Worm (Caenorhabditis elegans): ENCODE data around the gene clec-52.

clec-52 gene

DNA sequence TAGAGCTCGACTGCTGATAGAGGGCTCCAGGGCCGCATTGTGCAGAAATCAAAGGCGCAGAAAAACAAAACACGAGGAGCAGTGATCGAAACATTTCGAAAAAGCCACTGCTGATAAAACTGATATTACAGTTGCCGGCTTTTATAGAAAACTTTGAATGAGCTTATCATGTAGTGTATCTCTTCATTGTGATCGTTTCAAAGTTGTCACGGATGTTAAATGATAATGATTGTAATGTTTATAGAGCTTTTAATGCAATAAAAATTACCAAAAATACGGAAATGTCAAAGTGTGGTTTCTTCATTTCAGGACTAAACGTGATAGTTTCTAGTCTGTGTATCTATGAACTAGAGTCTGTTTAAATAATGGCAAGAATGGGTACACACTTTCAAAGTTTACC is at the start of gene clec-52:
TSS of gene clec-52 (minus strand) at position 101 of the 400 bp plus-strand sequence.
- no peak for TF ChIP-seq W03F9.2 (tag; optimal IDR thresholded peaks at IDR 0.05)
- no peak for TF ChIP-seq him-1 (tag; optimal IDR thresholded peaks at IDR 0.05)
- TF ChIP-seq dao-5 (tag; optimal IDR thresholded peaks at IDR 0.05), result no peak

DNA sequence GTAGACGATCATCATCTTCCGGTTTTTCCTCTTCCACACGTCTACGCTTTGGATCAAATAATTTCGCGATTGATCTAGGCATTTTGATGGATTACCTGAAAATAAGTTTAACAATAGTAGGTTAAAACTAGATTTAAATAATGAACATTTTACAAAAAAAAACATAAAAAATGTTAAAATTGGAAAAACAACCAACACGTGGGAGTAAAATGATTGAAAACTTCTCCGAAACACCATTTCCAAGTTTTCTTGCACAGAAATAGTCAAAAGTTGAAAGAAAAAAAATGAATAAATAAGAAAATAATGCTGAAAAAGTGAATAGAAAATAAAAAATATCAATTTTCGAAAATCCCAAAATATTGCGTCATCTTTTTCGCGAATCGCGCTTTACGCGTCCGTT is 43.2 kb upstream of the clec-52 start, which contains the start of gene C07G1.7:
TSS of gene C07G1.7 (minus strand) at position 101 of the 400 bp plus-strand sequence.
- TF ChIP-seq W03F9.2 (tag; optimal IDR thresholded peaks at IDR 0.05) (no peak), dao-5 (tag; optimal IDR thresholded peaks at IDR 0.05) (no peak), him-1 (tag; optimal IDR thresholded peaks at IDR 0.05) (no peak)

DNA sequence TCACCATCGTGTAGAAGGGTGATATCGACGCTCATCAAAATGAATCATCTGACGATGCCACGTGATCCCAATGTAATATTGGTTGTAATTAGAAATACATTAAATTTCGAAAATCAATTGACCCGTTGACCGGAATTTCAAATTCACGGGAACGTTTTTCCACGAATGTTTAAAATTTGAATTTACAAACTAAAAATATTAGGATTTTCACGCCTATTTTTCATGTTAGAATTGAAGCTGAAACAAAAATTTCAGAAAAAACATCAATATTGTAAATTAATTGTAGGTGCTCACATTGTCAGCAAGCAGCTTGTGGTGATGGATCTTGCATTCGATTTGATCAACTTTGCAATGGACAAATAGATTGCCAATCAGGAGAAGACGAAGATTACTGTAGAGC is 41.7 kb upstream of the clec-52 start, which contains the start of gene C07G1.6:
TSS of gene C07G1.6 (minus strand) at position 101 of the 400 bp plus-strand sequence.
- no peak for TF ChIP-seq dao-5 (tag; optimal IDR thresholded peaks at IDR 0.05)
- no peak for TF ChIP-seq W03F9.2 (tag; optimal IDR thresholded peaks at IDR 0.05)
- TF ChIP-seq him-1 (tag; optimal IDR thresholded peaks at IDR 0.05), result no peak

DNA sequence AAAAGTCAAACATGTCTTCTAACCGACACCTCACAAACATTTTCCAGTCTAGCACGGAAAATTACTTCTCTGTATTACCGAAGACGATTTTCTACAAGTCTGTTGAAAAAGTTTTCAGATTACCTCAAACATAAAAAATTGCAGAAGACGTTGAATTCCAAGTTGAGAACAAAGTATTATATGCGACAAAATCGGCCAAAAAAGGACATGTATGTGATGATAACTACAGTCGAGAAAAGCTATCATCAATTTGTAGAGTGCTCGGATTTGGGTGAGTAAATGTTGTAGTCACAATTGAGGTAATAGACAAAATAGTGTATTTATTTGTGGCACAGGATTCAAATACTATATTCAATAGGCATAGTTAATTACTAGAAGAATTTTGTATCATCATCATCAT is 40.3 kb upstream of the clec-52 start:
- TF ChIP-seq him-1 (tag; optimal IDR thresholded peaks at IDR 0.05) (no peak), dao-5 (tag; optimal IDR thresholded peaks at IDR 0.05) (no peak), W03F9.2 (tag; optimal IDR thresholded peaks at IDR 0.05) (no peak)

DNA sequence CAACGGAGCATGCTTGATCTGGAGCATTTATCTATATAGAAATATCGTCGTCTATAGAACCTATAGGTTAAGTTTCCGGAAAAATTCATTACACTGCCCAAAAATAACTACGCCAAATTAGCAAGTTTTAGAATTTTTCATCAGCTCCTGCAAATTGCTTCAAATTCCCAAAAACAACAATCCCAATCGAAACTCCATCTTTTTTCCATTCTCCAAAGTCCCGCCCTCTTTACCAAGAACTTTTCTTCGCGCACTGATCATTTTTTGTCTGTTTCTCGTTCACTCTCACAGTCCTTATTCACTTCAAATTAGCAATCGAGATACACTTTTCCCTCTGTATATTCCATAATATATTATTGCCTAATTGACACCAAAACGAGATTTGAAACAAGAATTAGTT is 37.8 kb upstream of the clec-52 start, which contains the start of gene svh-1:
TSS of gene svh-1 (plus strand) at position 301 of the 400 bp plus-strand sequence.
- TF ChIP-seq W03F9.2 (tag; optimal IDR thresholded peaks at IDR 0.05) (no peak), him-1 (tag; optimal IDR thresholded peaks at IDR 0.05) (no peak), dao-5 (tag; optimal IDR thresholded peaks at IDR 0.05) (no peak)

DNA sequence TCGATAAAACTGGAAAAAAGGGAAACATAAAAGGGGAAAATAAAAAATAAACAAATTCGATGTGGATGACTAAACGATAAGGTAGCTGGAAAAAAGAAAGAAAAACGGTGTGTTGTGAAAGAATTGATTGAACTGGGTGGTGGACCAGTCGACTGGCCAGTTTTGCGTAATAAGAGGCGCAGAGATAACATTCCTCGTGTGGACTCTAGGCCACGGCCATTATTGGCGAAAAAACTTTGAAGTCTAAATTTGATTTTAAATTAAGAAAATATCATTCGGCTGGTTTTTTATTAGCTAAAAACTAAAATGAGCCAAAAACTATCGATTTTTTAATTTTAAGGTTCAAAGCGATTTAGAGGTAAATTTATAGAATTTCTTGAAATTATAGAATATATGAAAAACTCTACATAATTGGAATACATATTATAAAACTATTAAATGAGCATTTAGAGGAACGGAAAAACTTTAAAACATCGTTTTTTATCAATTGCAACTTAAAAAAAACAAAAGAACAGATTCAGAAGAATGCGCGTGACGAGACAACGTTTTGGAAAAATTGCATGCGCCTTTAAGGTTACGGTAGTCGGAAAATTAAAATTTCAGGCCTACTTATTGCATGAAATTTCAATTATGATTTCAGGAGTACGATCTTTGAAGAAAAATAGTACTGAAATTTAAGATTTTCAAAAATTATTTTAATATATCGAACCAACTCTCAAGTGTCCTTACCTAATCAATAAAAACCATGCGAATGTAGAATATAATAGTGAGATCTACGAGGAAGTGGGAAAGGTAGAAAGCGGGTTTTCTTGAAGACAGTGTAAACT is 36.9 kb upstream of the clec-52 start, which contains the start of gene hgrs-1:
TSS of gene hgrs-1 (minus strand) at position 777 of the 827 bp plus-strand sequence.
- no peak for TF ChIP-seq dao-5 (tag; optimal IDR thresholded peaks at IDR 0.05)
- no peak for TF ChIP-seq W03F9.2 (tag; optimal IDR thresholded peaks at IDR 0.05)
- TF ChIP-seq him-1 (tag; optimal IDR thresholded peaks at IDR 0.05), result no peak

DNA sequence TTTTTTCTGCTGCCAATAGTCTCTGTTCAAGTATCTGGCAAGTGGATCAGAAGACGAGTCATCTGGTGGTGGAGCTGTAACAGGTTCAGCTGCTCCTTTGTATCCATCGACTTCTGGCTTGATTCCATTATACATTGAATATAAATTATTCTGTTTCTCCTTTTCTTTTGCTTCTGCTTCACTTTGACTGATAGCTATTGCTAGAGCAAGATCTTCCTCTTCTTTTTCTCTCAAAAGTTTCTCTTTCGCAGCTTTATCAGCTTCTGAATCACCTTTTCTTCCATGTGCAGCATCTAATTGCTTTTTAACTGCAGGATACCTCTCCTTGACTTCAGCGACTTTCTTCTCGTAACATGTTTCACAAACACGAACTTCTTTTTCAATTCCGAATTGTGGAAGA is 35.0 kb upstream of the clec-52 start:
- TF ChIP-seq dao-5 (tag; optimal IDR thresholded peaks at IDR 0.05) (no peak), W03F9.2 (tag; optimal IDR thresholded peaks at IDR 0.05) (no peak), him-1 (tag; optimal IDR thresholded peaks at IDR 0.05) (no peak)

DNA sequence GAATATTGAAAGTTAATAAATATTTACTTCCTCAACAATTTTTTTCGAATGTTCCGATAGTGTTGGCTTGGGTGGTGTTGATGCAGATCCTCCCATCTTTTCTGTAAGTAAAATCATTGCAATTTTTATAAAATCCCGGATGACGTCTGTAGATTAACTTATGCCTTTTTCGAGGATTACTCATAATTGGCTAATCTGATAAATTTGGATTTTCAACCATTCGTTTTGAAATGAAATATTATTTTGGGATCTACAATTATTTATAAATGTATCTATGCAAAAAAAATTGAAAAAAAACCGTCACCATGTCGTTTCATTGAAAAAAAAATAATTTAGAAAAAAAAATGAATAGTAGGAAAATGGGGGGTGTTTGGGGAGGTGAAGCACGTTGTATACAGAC is 32.6 kb upstream of the clec-52 start, which contains the start of gene glrx-22:
TSS of gene glrx-22 (minus strand) at position 101 of the 400 bp plus-strand sequence.
- no peak for TF ChIP-seq W03F9.2 (tag; optimal IDR thresholded peaks at IDR 0.05)
- no peak for TF ChIP-seq him-1 (tag; optimal IDR thresholded peaks at IDR 0.05)

DNA sequence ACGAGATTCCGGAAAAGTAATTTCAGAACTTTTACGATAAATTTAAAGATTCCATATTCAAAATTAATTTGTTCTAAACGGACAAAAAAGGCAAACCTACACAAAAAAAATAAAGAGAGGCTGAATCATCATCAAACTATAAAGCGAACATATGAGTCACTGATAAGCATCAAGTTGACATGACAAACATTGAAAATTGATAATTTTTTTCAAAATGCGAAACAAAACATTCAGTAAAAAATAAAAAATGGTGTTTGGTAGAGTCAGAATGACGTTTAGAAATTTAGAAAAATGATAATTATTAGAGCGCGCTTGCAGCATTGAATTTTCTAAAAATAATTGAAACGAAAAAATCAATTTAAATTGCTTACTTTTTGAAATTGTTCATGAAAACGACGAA is 31.3 kb upstream of the clec-52 start:
- no peak for TF ChIP-seq him-1 (tag; optimal IDR thresholded peaks at IDR 0.05)
- TF ChIP-seq W03F9.2 (tag; optimal IDR thresholded peaks at IDR 0.05), result no peak
- TF ChIP-seq dao-5 (tag; optimal IDR thresholded peaks at IDR 0.05), result no peak

DNA sequence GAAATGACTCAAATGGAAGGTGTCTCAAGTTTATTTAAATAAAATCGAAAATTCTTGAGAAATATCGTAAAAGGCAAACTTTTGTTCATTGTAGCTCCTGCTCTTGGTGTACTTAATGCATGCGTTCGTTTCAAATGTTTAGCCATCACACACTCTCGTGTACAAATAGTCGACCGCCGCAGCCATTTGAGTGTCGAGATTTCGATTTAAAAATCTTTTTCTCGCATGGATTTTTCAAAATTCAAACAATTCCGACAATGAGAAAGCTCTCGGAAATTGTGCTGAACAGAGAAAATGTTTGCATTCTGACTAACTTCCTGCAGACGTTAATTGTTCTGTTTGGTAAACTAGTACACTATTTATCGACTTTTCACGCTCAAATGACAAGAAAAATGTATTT is 30.7 kb upstream of the clec-52 start:
- TF ChIP-seq him-1 (tag; optimal IDR thresholded peaks at IDR 0.05), result no peak
- TF ChIP-seq dao-5 (tag; optimal IDR thresholded peaks at IDR 0.05), result no peak
- no peak for TF ChIP-seq W03F9.2 (tag; optimal IDR thresholded peaks at IDR 0.05)

DNA sequence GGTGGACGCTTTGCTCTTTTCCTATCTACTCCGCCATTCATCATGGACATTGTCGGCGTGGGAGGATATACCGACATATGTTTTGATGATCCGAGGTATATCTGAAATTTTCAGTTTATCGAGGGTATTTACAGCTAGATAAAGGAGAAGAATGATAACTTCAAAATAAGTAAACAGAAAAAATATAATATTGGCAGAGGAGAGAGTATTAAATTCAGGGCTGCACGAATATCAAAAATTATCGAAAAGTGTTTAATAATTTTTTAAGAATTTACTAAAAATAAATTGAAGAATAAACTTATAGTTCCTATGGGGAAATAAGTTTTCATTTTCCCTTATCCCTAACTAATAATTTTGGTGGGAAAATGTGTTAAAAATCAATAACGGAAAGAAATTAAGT is 30.3 kb upstream of the clec-52 start, which contains the start of gene wsp-1:
TSS of gene wsp-1 (minus strand) at position 101 of the 400 bp plus-strand sequence.
- TF ChIP-seq him-1 (tag; optimal IDR thresholded peaks at IDR 0.05) (no peak), W03F9.2 (tag; optimal IDR thresholded peaks at IDR 0.05) (no peak), dao-5 (tag; optimal IDR thresholded peaks at IDR 0.05) (no peak)

DNA sequence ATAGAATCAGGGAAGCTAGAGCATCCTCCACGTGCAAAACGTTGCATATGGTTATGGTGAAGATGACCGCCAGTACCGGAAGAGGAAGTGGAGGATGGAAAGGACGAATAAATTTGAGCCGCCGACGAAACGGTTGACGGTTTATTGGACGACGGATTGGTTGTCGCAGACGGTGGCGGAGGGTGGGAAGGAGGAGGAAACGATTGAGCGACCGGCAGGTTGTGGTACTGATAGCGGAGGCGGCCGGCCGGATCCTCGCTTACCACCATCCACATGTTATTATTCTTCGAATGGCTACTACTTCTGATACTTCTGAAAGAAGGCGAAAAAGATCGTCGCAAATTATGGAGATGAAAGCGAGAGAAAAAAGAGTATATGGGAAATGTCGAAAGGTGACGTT is 24.3 kb upstream of the clec-52 start:
- TF ChIP-seq him-1 (tag; optimal IDR thresholded peaks at IDR 0.05) (no peak), W03F9.2 (tag; optimal IDR thresholded peaks at IDR 0.05) (no peak), dao-5 (tag; optimal IDR thresholded peaks at IDR 0.05) (no peak)

DNA sequence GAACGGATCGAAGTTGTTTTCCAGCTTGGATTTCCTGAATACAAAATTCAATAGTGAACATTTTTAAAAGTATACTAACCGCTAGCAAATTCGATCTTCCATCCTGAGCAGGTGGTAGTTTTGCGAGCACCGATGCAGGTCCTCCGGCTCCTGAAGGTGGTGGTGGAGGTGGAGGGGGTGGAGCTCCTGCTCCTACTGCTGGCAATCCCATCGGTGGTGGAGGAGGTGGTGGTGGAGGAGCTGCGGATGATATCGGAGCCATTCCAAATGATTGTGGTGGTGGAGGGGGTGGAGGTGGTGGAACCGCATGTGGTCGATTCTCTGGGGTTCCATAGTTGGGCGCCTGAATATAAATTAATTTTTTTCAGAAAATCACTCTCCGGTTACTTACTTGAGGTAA is 21.1 kb upstream of the clec-52 start:
- TF ChIP-seq W03F9.2 (tag; optimal IDR thresholded peaks at IDR 0.05) (no peak), dao-5 (tag; optimal IDR thresholded peaks at IDR 0.05) (no peak), him-1 (tag; optimal IDR thresholded peaks at IDR 0.05) (no peak)

DNA sequence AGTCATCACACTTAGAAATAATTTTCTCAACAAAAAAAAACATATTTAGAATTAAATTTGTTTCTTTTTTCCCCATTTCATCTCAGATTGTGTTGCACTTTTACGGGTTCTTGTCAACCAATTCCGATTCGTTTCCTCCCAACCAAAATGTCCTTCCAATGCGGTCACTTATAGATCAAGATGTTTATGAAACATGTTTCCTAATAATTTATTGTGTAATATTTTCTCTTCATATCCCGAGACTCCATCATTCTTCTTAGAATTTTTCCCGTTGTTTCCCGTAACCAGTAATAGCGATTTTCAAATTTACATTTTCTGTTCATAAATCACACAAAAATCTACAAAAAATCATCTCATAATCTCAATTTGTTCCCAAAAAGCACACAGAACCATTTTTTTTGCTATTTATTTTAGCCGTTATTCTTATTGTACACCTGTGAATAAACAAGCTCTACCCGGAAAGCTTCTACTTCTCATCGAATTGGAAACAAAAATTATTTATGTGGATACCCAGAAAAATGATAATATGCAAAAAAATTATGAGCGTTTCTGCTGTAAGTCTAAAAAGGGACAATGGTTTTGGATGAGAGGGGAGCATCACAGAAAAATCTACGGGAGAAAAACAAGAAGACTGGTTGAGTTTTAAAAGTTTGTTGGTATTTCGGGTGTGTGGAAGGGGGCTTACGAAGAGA is 20.0 kb upstream of the clec-52 start:
- TF ChIP-seq W03F9.2 (tag; optimal IDR thresholded peaks at IDR 0.05), result no peak
- no peak for TF ChIP-seq him-1 (tag; optimal IDR thresholded peaks at IDR 0.05)
- no peak for TF ChIP-seq dao-5 (tag; optimal IDR thresholded peaks at IDR 0.05)

Data from whole organism, L4/young adult.